Fruit fly (Drosophila melanogaster): Measurements from ENCODE around the gene CG43999.

- TF ChIP-seq CG14655 (GFP tag; optimal IDR thresholded peaks at IDR 0.05) (peak; percentile 35), CG9948 (tag; optimal IDR thresholded peaks at IDR 0.05) (peak; percentile 8), CG8159 (tag; optimal IDR thresholded peaks at IDR 0.05) (no peak), EcR (GFP tag; optimal IDR thresholded peaks at IDR 0.05) (no peak), CG8301 (tag; optimal IDR thresholded peaks at IDR 0.05) (peak; percentile 31)
Measured at dm6 chr3R:23941643-23942424, 13.0 kb upstream of the CG43999 start.
